Fruit fly (Drosophila melanogaster) whole organism, embryonic: ENCODE measurements around the gene GstT4.

Experiments used
- ATbp ChIP-seq: fragments of 200-800 bp; sonication (Bioruptor generic); optimal IDR thresholded peaks from 2 replicates; lab custom pipeline; 2017; ENCODE audit warnings: missing biosample characterization, mild to moderate bottlenecking, missing genetic modification characterization, missing genetic modification reagents
- Bgb ChIP-seq: fragments of 200-800 bp; sonication (Bioruptor generic); IDR thresholded peaks from 2 replicates; pipeline ENCODE4 v1.3.6; 2022; ENCODE audit warnings: missing biosample characterization, missing genetic modification characterization; ENCODE audit not compliant: partially characterized antibody
- CG10543 ChIP-seq: fragments of 200-800 bp; sonication (Bioruptor generic); optimal IDR thresholded peaks from 3 replicates; lab custom pipeline; 2017; ENCODE audit warnings: missing biosample characterization, mild to moderate bottlenecking, missing genetic modification characterization, moderate library complexity
- CG11247 ChIP-seq: fragments of 200-800 bp; sonication (Bioruptor generic); IDR thresholded peaks from 2 replicates; pipeline ENCODE4 v1.3.6; 2022; ENCODE audit warnings: missing biosample characterization, missing genetic modification characterization
- CG12104 ChIP-seq: fragments of 200-800 bp; sonication (Bioruptor generic); optimal IDR thresholded peaks from 3 replicates; lab custom pipeline; 2016; ENCODE audit warnings: missing biosample characterization, missing genetic modification characterization
- CG12219 ChIP-seq: fragments of 200-800 bp; sonication (Bioruptor generic); optimal IDR thresholded peaks from 3 replicates; lab custom pipeline; 2018; ENCODE audit warnings: missing biosample characterization, mild to moderate bottlenecking, missing genetic modification characterization
- CG13894 ChIP-seq: fragments of 200-800 bp; sonication (Bioruptor generic); optimal IDR thresholded peaks from 3 replicates; lab custom pipeline; 2018; ENCODE audit warnings: missing biosample characterization, mild to moderate bottlenecking, missing genetic modification characterization, moderate library complexity
- CG14050 ChIP-seq: fragments of 200-800 bp; sonication (Bioruptor generic); IDR thresholded peaks from 3 replicates; pipeline ENCODE4 v1.3.6; 2022; ENCODE audit warnings: missing biosample characterization, missing genetic modification characterization
- CG1529 ChIP-seq: fragments of 200-800 bp; sonication (Bioruptor generic); optimal IDR thresholded peaks from 3 replicates; lab custom pipeline; 2018; ENCODE audit warnings: missing biosample characterization, missing genetic modification characterization
- CG1603 ChIP-seq: fragments of 200-800 bp; sonication (Bioruptor generic); optimal IDR thresholded peaks from 2 replicates; lab custom pipeline; 2019; ENCODE audit warnings: missing biosample characterization, mild to moderate bottlenecking, missing genetic modification characterization, moderate library complexity
- CG16813 ChIP-seq: fragments of 200-800 bp; sonication (Bioruptor generic); IDR thresholded peaks from 3 replicates; pipeline ENCODE4 v1.3.6; 2022; ENCODE audit warnings: missing biosample characterization, missing genetic modification characterization; ENCODE audit not compliant: partially characterized antibody
- CG17186 ChIP-seq: fragments of 200-800 bp; sonication (Bioruptor generic); optimal IDR thresholded peaks from 3 replicates; lab custom pipeline; 2017; ENCODE audit warnings: missing biosample characterization, missing genetic modification reagents, missing genetic modification characterization
- CG18262 ChIP-seq: fragments of 200-800 bp; optimal IDR thresholded peaks from 3 replicates; lab custom pipeline; 2019; ENCODE audit warnings: missing biosample characterization, mild to moderate bottlenecking, missing genetic modification characterization, moderate library complexity
- CG32532 ChIP-seq: fragments of 200-800 bp; sonication (Bioruptor generic); IDR thresholded peaks from 2 replicates; pipeline ENCODE4 v1.3.6; 2022; ENCODE audit warnings: missing biosample characterization, missing genetic modification characterization
- CG32772 ChIP-seq: fragments of 200-800 bp; sonication (Bioruptor generic); IDR thresholded peaks from 2 replicates; pipeline ENCODE4 v1.3.6; 2022; ENCODE audit warnings: missing biosample characterization, missing genetic modification characterization
- CG34376 ChIP-seq: fragments of 200-800 bp; sonication (Bioruptor generic); optimal IDR thresholded peaks from 2 replicates; lab custom pipeline; 2018; ENCODE audit warnings: missing biosample characterization, mild to moderate bottlenecking, missing genetic modification characterization
- CG4707 ChIP-seq: fragments of 200-800 bp; sonication (Bioruptor generic); optimal IDR thresholded peaks from 2 replicates; lab custom pipeline; 2018; ENCODE audit warnings: missing biosample characterization, mild to moderate bottlenecking, missing genetic modification characterization, moderate library complexity
- CG4820 ChIP-seq: fragments of 200-800 bp; sonication (Bioruptor generic); optimal IDR thresholded peaks from 3 replicates; lab custom pipeline; 2016; ENCODE audit warnings: missing biosample characterization, missing genetic modification characterization
- CG8388 ChIP-seq: fragments of 200-800 bp; sonication (Bioruptor generic); optimal IDR thresholded peaks from 2 replicates; lab custom pipeline; 2019; ENCODE audit warnings: missing biosample characterization, mild to moderate bottlenecking, missing genetic modification characterization, moderate library complexity
- CG9609 ChIP-seq: fragments of 200-800 bp; sonication (Bioruptor generic); optimal IDR thresholded peaks from 3 replicates; lab custom pipeline; 2016; ENCODE audit warnings: missing biosample characterization, missing genetic modification characterization
- Eip74EF ChIP-seq, 2 experiments: fragments of 200-800 bp in 1 of 2; fragments of >200 bp in 1 of 2; sonication (Bioruptor generic) in 1 of 2; optimal IDR thresholded peaks; 2 replicates each; lab custom pipeline; 2017 to 2019; ENCODE audit warnings: missing biosample characterization in 2 of 2, missing genetic modification characterization in 2 of 2, mild to moderate bottlenecking in 1 of 2, moderate library complexity in 1 of 2
- Elba2 ChIP-seq: fragments of 200-800 bp; sonication (Bioruptor generic); optimal IDR thresholded peaks from 3 replicates; lab custom pipeline; 2016; ENCODE audit warnings: missing biosample characterization, missing genetic modification characterization
- Ets97D ChIP-seq: fragments of 200-800 bp; sonication (Bioruptor generic); optimal IDR thresholded peaks from 3 replicates; lab custom pipeline; 2016; ENCODE audit warnings: missing biosample characterization, missing genetic modification characterization
- HHEX ChIP-seq: fragments of 200-800 bp; sonication (Bioruptor generic); optimal IDR thresholded peaks from 3 replicates; lab custom pipeline; 2017; ENCODE audit warnings: missing biosample characterization, mild to moderate bottlenecking, missing genetic modification characterization, missing genetic modification reagents
- Hey ChIP-seq: fragments of 200-800 bp; sonication (Bioruptor generic); optimal IDR thresholded peaks from 3 replicates; lab custom pipeline; 2018; ENCODE audit warnings: missing biosample characterization, mild to moderate bottlenecking, missing genetic modification characterization
- Jarid2 ChIP-seq: fragments of 200-800 bp; sonication (Bioruptor generic); optimal IDR thresholded peaks from 3 replicates; lab custom pipeline; 2017; ENCODE audit warnings: mild to moderate bottlenecking, missing biosample characterization, missing genetic modification reagents, missing genetic modification characterization
- MBD-R2 ChIP-seq: fragments of 200-800 bp; sonication (Bioruptor generic); IDR thresholded peaks from 2 replicates; pipeline ENCODE4 v1.3.6; 2022; ENCODE audit warnings: missing biosample characterization, missing genetic modification characterization
- MTF-1 ChIP-seq: fragments of 200-800 bp; sonication (Bioruptor generic); optimal IDR thresholded peaks from 2 replicates; lab custom pipeline; 2018; ENCODE audit warnings: missing biosample characterization, mild to moderate bottlenecking, missing genetic modification characterization, borderline replicate concordance
- Opbp ChIP-seq: fragments of 200-800 bp; sonication (Bioruptor generic); IDR thresholded peaks from 3 replicates; pipeline ENCODE4 v1.3.6; 2022; ENCODE audit warnings: missing biosample characterization, missing genetic modification characterization; ENCODE audit not compliant: partially characterized antibody
- Pdp1 ChIP-seq, 2 experiments: fragments of 200-800 bp; sonication (Bioruptor generic); optimal IDR thresholded peaks; 3 replicates each; lab custom pipeline; 2016; ENCODE audit warnings: missing biosample characterization in 2 of 2, missing genetic modification characterization in 2 of 2, mild to moderate bottlenecking in 1 of 2, moderate library complexity in 1 of 2
- Sry-β ChIP-seq: fragments of 200-800 bp; sonication (Bioruptor generic); optimal IDR thresholded peaks from 2 replicates; lab custom pipeline; 2018; ENCODE audit warnings: missing biosample characterization, mild to moderate bottlenecking, missing genetic modification characterization, moderate library complexity
- Stat92E ChIP-seq, 3 experiments: fragments of >200 bp in 2 of 3; fragments of 200-800 bp in 1 of 3; sonication (Bioruptor generic) in 1 of 3; optimal IDR thresholded peaks; 2 replicates each; lab custom pipeline; 2017 to 2019; ENCODE audit warnings: missing biosample characterization in 3 of 3, missing genetic modification characterization in 3 of 3, mild to moderate bottlenecking in 1 of 3, moderate library complexity in 1 of 3
- abd-A ChIP-seq: fragments of 200-800 bp; sonication (Bioruptor generic); optimal IDR thresholded peaks from 3 replicates; lab custom pipeline; 2019; ENCODE audit warnings: missing biosample characterization, mild to moderate bottlenecking, missing genetic modification characterization, moderate library complexity
- ash1 ChIP-seq: fragments of 200-800 bp; sonication (Bioruptor generic); optimal IDR thresholded peaks from 2 replicates; lab custom pipeline; 2018; ENCODE audit warnings: missing biosample characterization, mild to moderate bottlenecking, missing genetic modification characterization
- bcd ChIP-seq: fragments of 200-800 bp; sonication (Bioruptor generic); optimal IDR thresholded peaks from 2 replicates; lab custom pipeline; 2017; ENCODE audit warnings: missing biosample characterization, mild to moderate bottlenecking, missing genetic modification characterization
- cato ChIP-seq: fragments of 200-800 bp; sonication (Bioruptor generic); optimal IDR thresholded peaks from 2 replicates; lab custom pipeline; 2016; ENCODE audit warnings: missing biosample characterization, missing genetic modification characterization, borderline replicate concordance
- dmrt11E ChIP-seq: fragments of 200-800 bp; sonication (Bioruptor generic); optimal IDR thresholded peaks from 3 replicates; lab custom pipeline; 2018; ENCODE audit warnings: missing biosample characterization, mild to moderate bottlenecking, missing genetic modification characterization, moderate library complexity
- exex ChIP-seq: fragments of 200-800 bp; sonication (Bioruptor generic); optimal IDR thresholded peaks from 4 replicates; lab custom pipeline; 2018; ENCODE audit warnings: missing biosample characterization, mild to moderate bottlenecking, missing genetic modification characterization, moderate library complexity
- gcm ChIP-seq: fragments of 200-800 bp; sonication (Bioruptor generic); optimal IDR thresholded peaks from 2 replicates; lab custom pipeline; 2019; ENCODE audit warnings: missing biosample characterization, mild to moderate bottlenecking, missing genetic modification characterization, moderate library complexity
- grau ChIP-seq: fragments of 200-800 bp; optimal IDR thresholded peaks from 3 replicates; lab custom pipeline; 2019; ENCODE audit warnings: missing biosample characterization, mild to moderate bottlenecking, missing genetic modification characterization, moderate library complexity
- gsb-n ChIP-seq: fragments of 200-800 bp; sonication (Bioruptor generic); optimal IDR thresholded peaks from 3 replicates; lab custom pipeline; 2018; ENCODE audit warnings: missing biosample characterization, mild to moderate bottlenecking, missing genetic modification characterization
- jumu ChIP-seq: fragments of 200-800 bp; sonication (Bioruptor generic); optimal IDR thresholded peaks from 3 replicates; lab custom pipeline; 2016; ENCODE audit warnings: missing biosample characterization, missing genetic modification characterization
- ken ChIP-seq: fragments of 200-800 bp; sonication (Bioruptor generic); IDR thresholded peaks from 3 replicates; pipeline ENCODE4 v1.3.6; 2022; ENCODE audit warnings: missing biosample characterization, missing genetic modification characterization
- nom ChIP-seq: fragments of 200-800 bp; sonication (Bioruptor generic); optimal IDR thresholded peaks from 2 replicates; lab custom pipeline; 2017; ENCODE audit warnings: missing biosample characterization, missing genetic modification characterization, mild to moderate bottlenecking, moderate library complexity, missing genetic modification reagents
- p53 ChIP-seq: fragments of 200-800 bp; sonication (Bioruptor generic); optimal IDR thresholded peaks from 2 replicates; lab custom pipeline; 2016; ENCODE audit warnings: missing biosample characterization, missing genetic modification characterization
- sd ChIP-seq: fragments of 200-800 bp; sonication (Bioruptor generic); optimal IDR thresholded peaks from 3 replicates; lab custom pipeline; 2018; ENCODE audit warnings: missing biosample characterization, mild to moderate bottlenecking, missing genetic modification characterization, moderate library complexity
- shn ChIP-seq: fragments of 200-800 bp; sonication (Bioruptor generic); optimal IDR thresholded peaks from 3 replicates; lab custom pipeline; 2016; ENCODE audit warnings: missing biosample characterization, missing genetic modification characterization
- sqz ChIP-seq: fragments of 200-800 bp; sonication (Bioruptor generic); optimal IDR thresholded peaks from 3 replicates; lab custom pipeline; 2018; ENCODE audit warnings: missing biosample characterization, mild to moderate bottlenecking, missing genetic modification characterization
- sug ChIP-seq: fragments of 200-800 bp; optimal IDR thresholded peaks from 2 replicates; lab custom pipeline; 2019; ENCODE audit warnings: missing biosample characterization, mild to moderate bottlenecking, missing genetic modification characterization, moderate library complexity
- toy ChIP-seq: fragments of 200-800 bp; sonication (Bioruptor generic); IDR thresholded peaks from 2 replicates; pipeline ENCODE4 v1.3.6; 2022; ENCODE audit warnings: missing biosample characterization, missing genetic modification characterization
- unpg ChIP-seq: fragments of 200-800 bp; sonication (Bioruptor generic); optimal IDR thresholded peaks from 3 replicates; lab custom pipeline; 2018; ENCODE audit warnings: missing biosample characterization, mild to moderate bottlenecking, missing genetic modification characterization, moderate library complexity

Gene GstT4

DNA sequence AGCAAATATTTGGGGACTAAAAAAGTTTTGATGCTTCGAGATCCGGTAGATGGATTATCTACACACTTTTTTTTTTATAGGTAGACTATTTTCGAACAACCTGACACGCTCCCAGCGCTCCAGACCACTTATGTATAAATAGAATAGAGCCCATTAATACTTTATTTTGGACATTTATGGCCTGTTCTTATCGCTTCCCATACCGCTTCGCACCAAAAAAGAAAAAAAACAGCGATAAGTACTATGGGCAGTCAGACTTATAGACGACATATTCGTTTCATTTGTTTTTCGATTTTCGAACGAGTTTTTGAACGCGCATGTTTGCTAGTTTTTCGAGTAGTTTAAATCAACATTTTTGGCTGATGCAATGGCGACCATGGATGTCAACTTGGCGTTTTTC lies 6.9 kb upstream of the GstT4 start:
- peak; percentile 41 for TF ChIP-seq abd-A (tag; lab: Kevin White, UChicago)
- TF ChIP-seq HHEX (GFP tag; lab: Kevin White, UChicago): no peak
- TF ChIP-seq CG9609 (GFP tag; lab: Kevin White, UChicago): no peak
- peak; percentile 56 for TF ChIP-seq Hey (tag; lab: Kevin White, UChicago)
- TF ChIP-seq MBD-R2: 0 out of 2 replicates have a peak, but pooled peaks have one; percentile 8
- no peak for TF ChIP-seq CG11247
- TF ChIP-seq CG10543 (GFP tag; lab: Kevin White, UChicago): peak; percentile 20
- TF ChIP-seq ATbp (GFP tag; lab: Kevin White, UChicago): no peak
- TF ChIP-seq CG32772 (GFP tag; lab: Robert Waterston, UW): peak; percentile 47; the same call in 1 of the 2 replicates
- TF ChIP-seq dmrt11E (tag; lab: Kevin White, UChicago): no peak
- peak; percentile 46 for TF ChIP-seq sug (tag; lab: Kevin White, UChicago)
- no peak for TF ChIP-seq CG14050
- peak; percentile 52 for TF ChIP-seq exex
- TF ChIP-seq ken: no peak
- TF ChIP-seq Stat92E (GFP tag; optimal IDR thresholded peaks at IDR 0.05; lab: Kevin White, UChicago): no peak
- no peak for TF ChIP-seq nom (GFP tag; lab: Kevin White, UChicago)
- TF ChIP-seq sqz (GFP tag; lab: Kevin White, UChicago): peak; percentile 81
- TF ChIP-seq CG17186 (GFP tag; lab: Kevin White, UChicago): no peak
- TF ChIP-seq CG12219 (GFP tag; lab: Kevin White, UChicago): no peak
- peak in 1 of 2 experiments; percentile 33 for TF ChIP-seq Pdp1 (GFP tag; optimal IDR thresholded peaks at IDR 0.05; lab: Kevin White, UChicago)
- no peak for TF ChIP-seq jumu (GFP tag; lab: Kevin White, UChicago)
- TF ChIP-seq CG4707: peak; percentile 55
- TF ChIP-seq CG4820 (GFP tag; lab: Kevin White, UChicago): no peak
- no peak for TF ChIP-seq Sry-β (GFP tag; lab: Kevin White, UChicago)
- no peak for TF ChIP-seq Opbp
- TF ChIP-seq unpg: no peak
- TF ChIP-seq CG12104 (GFP tag; lab: Kevin White, UChicago): no peak
- TF ChIP-seq Jarid2: no peak
- TF ChIP-seq Elba2 (GFP tag; lab: Kevin White, UChicago): no peak
- no peak for TF ChIP-seq cato
- no peak for TF ChIP-seq ash1 (GFP tag; lab: Kevin White, UChicago)
- TF ChIP-seq sd: peak; percentile 14
- TF ChIP-seq p53 (GFP tag; lab: Kevin White, UChicago): no peak
- TF ChIP-seq CG34376 (GFP tag; lab: Kevin White, UChicago): peak; percentile 24
- no peak for TF ChIP-seq CG8388 (GFP tag; lab: Kevin White, UChicago)
- no peak for TF ChIP-seq CG16813 (GFP tag; lab: Robert Waterston, UW)
- TF ChIP-seq CG13894 (tag; lab: Kevin White, UChicago): peak; percentile 4
- TF ChIP-seq, all 482 proteins: peak for 13

DNA sequence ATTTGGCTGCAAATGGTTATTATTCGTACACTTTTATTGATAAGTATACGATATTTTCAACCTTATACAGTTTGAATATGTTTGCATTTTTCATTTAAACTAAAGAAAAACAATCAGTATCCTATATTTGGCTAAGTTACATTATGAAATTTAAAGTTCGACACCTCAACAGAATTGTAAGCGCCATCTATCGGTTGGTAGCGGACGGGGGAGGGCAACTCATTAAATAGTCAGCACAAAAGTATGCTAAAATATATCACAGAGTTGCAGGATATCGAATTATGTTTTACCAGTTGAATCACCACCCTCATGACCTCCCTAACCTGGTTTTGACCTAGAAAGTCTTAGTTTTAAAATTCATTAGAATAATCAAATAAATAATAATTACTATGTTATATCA lies 3.3 kb upstream of the GstT4 start:
- TF ChIP-seq Bgb (GFP tag; lab: Robert Waterston, UW): no peak
- TF ChIP-seq CG32532 (GFP tag; lab: Robert Waterston, UW): peak; percentile 20; the same call in 1 of the 2 replicates
- TF ChIP-seq bcd (GFP tag; lab: Kevin White, UChicago): no peak
- TF ChIP-seq Eip74EF (GFP tag; optimal IDR thresholded peaks at IDR 0.05; lab: Kevin White, UChicago): no peak
- no peak for TF ChIP-seq grau (tag; lab: Kevin White, UChicago)
- TF ChIP-seq gsb-n (tag; lab: Kevin White, UChicago): no peak
- TF ChIP-seq CG1603 (tag; lab: Kevin White, UChicago): peak; percentile 26
- TF ChIP-seq CG34376 (GFP tag; lab: Kevin White, UChicago): no peak
- no peak for TF ChIP-seq gcm (GFP tag; lab: Kevin White, UChicago)
- TF ChIP-seq CG1529 (GFP tag; lab: Kevin White, UChicago): no peak
- TF ChIP-seq Ets97D: no peak
- no peak for TF ChIP-seq MTF-1 (GFP tag; lab: Kevin White, UChicago)
- TF ChIP-seq shn (GFP tag; lab: Kevin White, UChicago): no peak
- no peak for TF ChIP-seq toy (GFP tag; lab: Robert Waterston, UW)
- peak; percentile 4 for TF ChIP-seq CG18262
